Fruit fly (Drosophila melanogaster) whole organism, embryonic: ENCODE measurements around the gene Wdr59.
A peak's percentile ranks its signal among the peaks of the same experiment; 100 is the strongest.

ENCODE experiments used
- CG10366 ChIP-seq: fragments of 200-800 bp; sonication (Bioruptor generic); IDR thresholded peaks from 2 replicates; pipeline ENCODE4 v1.3.6; 2022; ENCODE audit warnings: missing biosample characterization, missing genetic modification characterization
- CG10979 ChIP-seq: fragments of 200-800 bp; sonication (Bioruptor generic); optimal IDR thresholded peaks from 2 replicates; lab custom pipeline; 2018; ENCODE audit warnings: missing biosample characterization, mild to moderate bottlenecking, missing genetic modification characterization, moderate library complexity
- CG11085 ChIP-seq: fragments of 200-800 bp; sonication (Bioruptor generic); IDR thresholded peaks from 2 replicates; pipeline ENCODE4 v1.3.6; 2022; ENCODE audit warnings: missing biosample characterization, missing genetic modification characterization
- CG11560 ChIP-seq: fragments of 200-800 bp; sonication (Bioruptor generic); IDR thresholded peaks from 3 replicates; pipeline ENCODE4 v1.3.6; 2022; ENCODE audit warnings: missing biosample characterization, missing genetic modification characterization
- CG12219 ChIP-seq: fragments of 200-800 bp; sonication (Bioruptor generic); optimal IDR thresholded peaks from 3 replicates; lab custom pipeline; 2018; ENCODE audit warnings: missing biosample characterization, mild to moderate bottlenecking, missing genetic modification characterization
- CG14441 ChIP-seq: fragments of 200-800 bp; sonication (Bioruptor generic); IDR thresholded peaks from 2 replicates; pipeline ENCODE4 v1.3.6; 2022; ENCODE audit warnings: missing biosample characterization, missing genetic modification characterization
- CG16779 ChIP-seq: fragments of 200-800 bp; sonication (Bioruptor generic); IDR thresholded peaks from 2 replicates; pipeline ENCODE4 v1.3.6; 2022; ENCODE audit warnings: missing biosample characterization, missing genetic modification characterization
- CG16863 ChIP-seq: fragments of 200-800 bp; sonication (Bioruptor generic); optimal IDR thresholded peaks from 3 replicates; lab custom pipeline; 2016; ENCODE audit warnings: missing biosample characterization, missing genetic modification characterization
- CG17829 ChIP-seq: fragments of 200-800 bp; optimal IDR thresholded peaks from 2 replicates; lab custom pipeline; 2019; ENCODE audit warnings: missing biosample characterization, mild to moderate bottlenecking, missing genetic modification characterization, moderate library complexity
- CG1792 ChIP-seq: fragments of 200-800 bp; sonication (Bioruptor generic); optimal IDR thresholded peaks from 2 replicates; lab custom pipeline; 2016; ENCODE audit warnings: missing biosample characterization, missing genetic modification characterization
- CG18764 ChIP-seq: fragments of 200-800 bp; sonication (Bioruptor generic); optimal IDR thresholded peaks from 3 replicates; lab custom pipeline; 2016; ENCODE audit warnings: missing biosample characterization, missing genetic modification characterization
- CG3407 ChIP-seq: fragments of 200-800 bp; sonication (Bioruptor generic); optimal IDR thresholded peaks from 2 replicates; lab custom pipeline; 2018; ENCODE audit warnings: missing biosample characterization, mild to moderate bottlenecking, missing genetic modification characterization
- CG6813 ChIP-seq: fragments of 200-800 bp; sonication (Bioruptor generic); optimal IDR thresholded peaks from 2 replicates; lab custom pipeline; 2017; ENCODE audit warnings: missing biosample characterization, missing genetic modification characterization, mild to moderate bottlenecking, moderate library complexity, missing genetic modification reagents
- CG7357 ChIP-seq: fragments of 200-800 bp; sonication (Bioruptor generic); IDR thresholded peaks from 3 replicates; pipeline ENCODE4 v1.3.6; 2022; ENCODE audit warnings: missing biosample characterization, missing genetic modification characterization
- CG7372 ChIP-seq: fragments of 200-800 bp; sonication (Bioruptor generic); IDR thresholded peaks from 2 replicates; pipeline ENCODE4 v1.3.6; 2022; ENCODE audit warnings: missing biosample characterization, missing genetic modification characterization
- CHES-1-like ChIP-seq: fragments of 200-800 bp; sonication (Bioruptor generic); optimal IDR thresholded peaks from 2 replicates; lab custom pipeline; 2016; ENCODE audit warnings: missing biosample characterization, missing genetic modification characterization
- ERR ChIP-seq: fragments of 200-800 bp; sonication (Bioruptor generic); optimal IDR thresholded peaks from 2 replicates; lab custom pipeline; 2016; ENCODE audit warnings: missing biosample characterization, missing genetic modification characterization
- Hmx ChIP-seq: fragments of 200-800 bp; sonication (Bioruptor generic); optimal IDR thresholded peaks from 2 replicates; lab custom pipeline; 2016; ENCODE audit warnings: missing biosample characterization, missing genetic modification characterization
- Max ChIP-seq: fragments of 200-800 bp; sonication (Bioruptor generic); optimal IDR thresholded peaks from 2 replicates; lab custom pipeline; 2016; ENCODE audit warnings: missing biosample characterization, mild to moderate bottlenecking, missing genetic modification characterization
- Meics ChIP-seq: fragments of 200-800 bp; sonication (Bioruptor generic); optimal IDR thresholded peaks from 2 replicates; lab custom pipeline; 2017; ENCODE audit warnings: missing biosample characterization, mild to moderate bottlenecking, missing genetic modification characterization
- Side ChIP-seq: fragments of 200-800 bp; sonication (Bioruptor generic); optimal IDR thresholded peaks from 2 replicates; lab custom pipeline; 2016; ENCODE audit warnings: missing biosample characterization, missing genetic modification characterization
- Sry-δ ChIP-seq: fragments of 200-800 bp; sonication (Bioruptor generic); optimal IDR thresholded peaks from 2 replicates; lab custom pipeline; 2016; ENCODE audit warnings: missing biosample characterization, missing genetic modification characterization
- TFAM ChIP-seq: fragments of 200-800 bp; sonication (Bioruptor generic); optimal IDR thresholded peaks from 2 replicates; lab custom pipeline; 2017; ENCODE audit warnings: missing biosample characterization, missing genetic modification characterization, inconsistent platforms
- ash1 ChIP-seq: fragments of 200-800 bp; sonication (Bioruptor generic); optimal IDR thresholded peaks from 2 replicates; lab custom pipeline; 2018; ENCODE audit warnings: missing biosample characterization, mild to moderate bottlenecking, missing genetic modification characterization
- ato ChIP-seq: fragments of 200-800 bp; sonication (Bioruptor generic); IDR thresholded peaks from 2 replicates; pipeline ENCODE4 v1.3.6; 2022; ENCODE audit warnings: missing biosample characterization, missing genetic modification characterization; ENCODE audit not compliant: partially characterized antibody
- bab2 ChIP-seq: fragments of 200-800 bp; sonication (Bioruptor generic); optimal IDR thresholded peaks from 2 replicates; lab custom pipeline; 2016; ENCODE audit warnings: missing biosample characterization, missing genetic modification characterization
- bowl ChIP-seq: fragments of 200-800 bp; sonication (Bioruptor generic); IDR thresholded peaks from 2 replicates; pipeline ENCODE4 v1.3.6; 2022; ENCODE audit warnings: missing biosample characterization, missing genetic modification characterization
- caup ChIP-seq: fragments of 200-800 bp; sonication (Bioruptor generic); optimal IDR thresholded peaks from 3 replicates; lab custom pipeline; 2017; ENCODE audit warnings: missing biosample characterization, mild to moderate bottlenecking, missing genetic modification characterization, moderate library complexity; ENCODE audit not compliant: severe bottlenecking
- cg ChIP-seq: fragments of 200-800 bp; sonication (Bioruptor generic); optimal IDR thresholded peaks from 3 replicates; lab custom pipeline; 2019; ENCODE audit warnings: missing biosample characterization, mild to moderate bottlenecking, missing genetic modification characterization, moderate library complexity
- crol ChIP-seq: fragments of 200-800 bp; sonication (Bioruptor generic); IDR thresholded peaks from 2 replicates; pipeline ENCODE4 v1.3.6; 2022; ENCODE audit warnings: missing biosample characterization, missing genetic modification characterization
- dati ChIP-seq: fragments of 200-800 bp; sonication (Bioruptor generic); IDR thresholded peaks from 2 replicates; pipeline ENCODE4 v1.3.6; 2022; ENCODE audit warnings: missing biosample characterization, missing genetic modification characterization
- dmrt11E ChIP-seq: fragments of 200-800 bp; sonication (Bioruptor generic); optimal IDR thresholded peaks from 3 replicates; lab custom pipeline; 2018; ENCODE audit warnings: missing biosample characterization, mild to moderate bottlenecking, missing genetic modification characterization, moderate library complexity
- dysf ChIP-seq: fragments of 200-800 bp; sonication (Bioruptor generic); IDR thresholded peaks from 3 replicates; pipeline ENCODE4 v1.3.6; 2022; ENCODE audit warnings: missing biosample characterization, missing genetic modification characterization
- exex ChIP-seq: fragments of 200-800 bp; sonication (Bioruptor generic); optimal IDR thresholded peaks from 4 replicates; lab custom pipeline; 2018; ENCODE audit warnings: missing biosample characterization, mild to moderate bottlenecking, missing genetic modification characterization, moderate library complexity
- ftz-f1 ChIP-seq: fragments of 200-800 bp; sonication (Bioruptor generic); optimal IDR thresholded peaks from 2 replicates; lab custom pipeline; 2016; ENCODE audit warnings: missing biosample characterization, missing genetic modification characterization
- gem ChIP-seq: fragments of 200-800 bp; sonication (Bioruptor generic); optimal IDR thresholded peaks from 2 replicates; lab custom pipeline; 2019; ENCODE audit warnings: missing biosample characterization, mild to moderate bottlenecking, missing genetic modification characterization, moderate library complexity
- gsb-n ChIP-seq: fragments of 200-800 bp; sonication (Bioruptor generic); optimal IDR thresholded peaks from 3 replicates; lab custom pipeline; 2018; ENCODE audit warnings: missing biosample characterization, mild to moderate bottlenecking, missing genetic modification characterization
- jing ChIP-seq: fragments of 200-800 bp; sonication (Bioruptor generic); optimal IDR thresholded peaks from 2 replicates; lab custom pipeline; 2018; ENCODE audit warnings: missing biosample characterization, mild to moderate bottlenecking, missing genetic modification characterization
- kay ChIP-seq: fragments of 200-800 bp; sonication (Bioruptor generic); optimal IDR thresholded peaks from 2 replicates; lab custom pipeline; 2016; ENCODE audit warnings: missing biosample characterization, missing genetic modification characterization
- nerfin-1 ChIP-seq: fragments of 200-800 bp; sonication (Bioruptor generic); optimal IDR thresholded peaks from 3 replicates; lab custom pipeline; 2019; ENCODE audit warnings: missing biosample characterization, mild to moderate bottlenecking, missing genetic modification characterization, moderate library complexity
- nerfin-2 ChIP-seq: fragments of 200-800 bp; sonication (Bioruptor generic); IDR thresholded peaks from 2 replicates; pipeline ENCODE4 v1.3.6; 2022; ENCODE audit warnings: missing biosample characterization, missing genetic modification characterization; ENCODE audit not compliant: partially characterized antibody
- odd ChIP-seq: fragments of 200-800 bp; sonication (Bioruptor generic); optimal IDR thresholded peaks from 2 replicates; lab custom pipeline; 2017; ENCODE audit warnings: missing biosample characterization, mild to moderate bottlenecking, missing genetic modification characterization
- org-1 ChIP-seq: fragments of 200-800 bp; sonication (Bioruptor generic); optimal IDR thresholded peaks from 2 replicates; lab custom pipeline; 2017; ENCODE audit warnings: missing biosample characterization, missing genetic modification characterization
- psq ChIP-seq: fragments of 200-800 bp; sonication (Bioruptor generic); optimal IDR thresholded peaks from 2 replicates; lab custom pipeline; 2017; ENCODE audit warnings: missing biosample characterization, missing genetic modification characterization
- repo ChIP-seq: fragments of 200-800 bp; sonication (Bioruptor generic); optimal IDR thresholded peaks from 2 replicates; lab custom pipeline; 2016; ENCODE audit warnings: missing biosample characterization, missing genetic modification characterization
- scrt ChIP-seq: fragments of 200-800 bp; sonication (Bioruptor generic); optimal IDR thresholded peaks from 2 replicates; lab custom pipeline; 2018; ENCODE audit warnings: missing biosample characterization, mild to moderate bottlenecking, missing genetic modification characterization, moderate library complexity
- tio ChIP-seq: fragments of 200-800 bp; sonication (Bioruptor generic); optimal IDR thresholded peaks from 2 replicates; lab custom pipeline; 2017; ENCODE audit warnings: missing biosample characterization, missing genetic modification characterization, inconsistent platforms
- trem ChIP-seq: fragments of 200-800 bp; optimal IDR thresholded peaks from 3 replicates; lab custom pipeline; 2019; ENCODE audit warnings: missing biosample characterization, mild to moderate bottlenecking, missing genetic modification characterization, moderate library complexity
- unc-4 ChIP-seq: fragments of 200-800 bp; sonication (Bioruptor generic); IDR thresholded peaks from 2 replicates; pipeline ENCODE4 v1.3.6; 2022; ENCODE audit warnings: missing biosample characterization, missing genetic modification characterization; ENCODE audit not compliant: partially characterized antibody
- wor ChIP-seq: fragments of 200-800 bp; sonication (Bioruptor generic); IDR thresholded peaks from 2 replicates; pipeline ENCODE4 v1.3.6; 2022; ENCODE audit warnings: missing biosample characterization, missing genetic modification characterization

The Wdr59 gene

dm6 chr2L:11044678-11045466, 46.4 kb upstream of the Wdr59 start (continued):
- TF ChIP-seq nerfin-2 (GFP tag; lab: Robert Waterston, UW) (no peak), gem (tag; lab: Kevin White, UChicago) (peak; percentile 44), bab2 (GFP tag; lab: Kevin White, UChicago) (no peak), wor (GFP tag; lab: Robert Waterston, UW) (no peak), cg (GFP tag; lab: Kevin White, UChicago) (peak; percentile 55), gsb-n (tag; lab: Kevin White, UChicago) (no peak), CG16779 (GFP tag; lab: Robert Waterston, UW) (no peak), scrt (GFP tag; lab: Kevin White, UChicago) (no peak), dysf (0 out of 3 replicates have a peak, but pooled peaks have one; percentile 40), Hmx (GFP tag; lab: Kevin White, UChicago) (no peak), CG18764 (no peak), psq (GFP tag; lab: Kevin White, UChicago) (no peak), ftz-f1 (GFP tag; lab: Kevin White, UChicago) (no peak), TFAM (GFP tag; lab: Kevin White, UChicago) (no peak), CG1792 (GFP tag; lab: Kevin White, UChicago) (no peak), unc-4 (GFP tag; lab: Robert Waterston, UW) (no peak), CG6813 (GFP tag; lab: Kevin White, UChicago) (peak; percentile 69), CG10366 (GFP tag; lab: Robert Waterston, UW) (peak; percentile 43; the same call in 1 of the 2 replicates), CG16863 (GFP tag; lab: Kevin White, UChicago) (no peak), CHES-1-like (GFP tag; lab: Kevin White, UChicago) (no peak), CG10979 (tag; lab: Kevin White, UChicago) (no peak), odd (GFP tag; lab: Kevin White, UChicago) (peak; percentile 60), repo (GFP tag; lab: Kevin White, UChicago) (no peak), exex (tag; lab: Kevin White, UChicago) (peak; percentile 35), crol (GFP tag; lab: Robert Waterston, UW) (peak; percentile 93), CG7372 (GFP tag; lab: Robert Waterston, UW) (no peak), kay (no peak), ato (no peak), CG3407 (peak; percentile 59), CG11085 (no peak), dmrt11E (tag; lab: Kevin White, UChicago) (peak; percentile 28), ERR (GFP tag; lab: Kevin White, UChicago) (peak; percentile 51), CG14441 (GFP tag; lab: Robert Waterston, UW) (peak; percentile 49), Side (peak; percentile 43), CG17829 (no peak), jing (GFP tag; lab: Kevin White, UChicago) (no peak), trem (tag; lab: Kevin White, UChicago) (no peak), ash1 (no peak), CG12219 (GFP tag; lab: Kevin White, UChicago) (peak; percentile 36), dati (GFP tag; lab: Robert Waterston, UW) (no peak), Max (GFP tag; lab: Kevin White, UChicago) (no peak), caup (peak; percentile 52), CG11560 (tag; lab: Robert Waterston, UW) (no peak), bowl (GFP tag; lab: Robert Waterston, UW) (no peak), Meics (GFP tag; lab: Kevin White, UChicago) (peak; percentile 28), Sry-δ (no peak), nerfin-1 (tag; lab: Kevin White, UChicago) (peak; percentile 55), org-1 (GFP tag; lab: Kevin White, UChicago) (peak; percentile 55), tio (peak; percentile 45), CG7357 (GFP tag; lab: Robert Waterston, UW) (no peak)
